Fruit fly (Drosophila melanogaster) whole organism, wandering third instar larva: ENCODE measurements around the gene TrxT.
A peak's percentile ranks its signal among the peaks of the same experiment; 100 is the strongest.

Experiments
- CrebA ChIP-seq: fragments of 200-800 bp; sonication (Bioruptor generic); optimal IDR thresholded peaks from 2 replicates; lab custom pipeline; 2016; ENCODE audit warnings: missing biosample characterization, mild to moderate bottlenecking, missing genetic modification characterization, borderline replicate concordance
- Dfd ChIP-seq: fragments of >200 bp; optimal IDR thresholded peaks from 2 replicates; lab custom pipeline; 2017; ENCODE audit warnings: missing biosample characterization, missing genetic modification characterization
- HLH106 ChIP-seq: fragments of 200-800 bp; optimal IDR thresholded peaks from 3 replicates; lab custom pipeline; 2019; ENCODE audit warnings: missing biosample characterization, mild to moderate bottlenecking, missing genetic modification characterization, moderate library complexity
- ey ChIP-seq: fragments of 200-800 bp; sonication (Bioruptor generic); optimal IDR thresholded peaks from 2 replicates; lab custom pipeline; 2016; ENCODE audit warnings: missing biosample characterization, missing genetic modification characterization
- foxo ChIP-seq, 2 experiments: fragments of 200-800 bp; sonication (Bioruptor generic); optimal IDR thresholded peaks; 2 replicates in 1 of 2; 3 replicates in 1 of 2; lab custom pipeline; 2016 to 2017; ENCODE audit warnings: missing biosample characterization in 2 of 2, missing genetic modification characterization in 2 of 2
- h ChIP-seq: fragments of 200-800 bp; sonication (Bioruptor generic); optimal IDR thresholded peaks from 3 replicates; lab custom pipeline; 2016; ENCODE audit warnings: missing biosample characterization, mild to moderate bottlenecking, missing genetic modification characterization
- pan ChIP-seq: fragments of >200 bp; optimal IDR thresholded peaks from 2 replicates; lab custom pipeline; 2017
- woc ChIP-seq: sonication (Bioruptor generic); optimal IDR thresholded peaks from 2 replicates; lab custom pipeline; 2016; ENCODE audit warnings: missing biosample characterization, mild to moderate bottlenecking, missing genetic modification characterization

DNA sequence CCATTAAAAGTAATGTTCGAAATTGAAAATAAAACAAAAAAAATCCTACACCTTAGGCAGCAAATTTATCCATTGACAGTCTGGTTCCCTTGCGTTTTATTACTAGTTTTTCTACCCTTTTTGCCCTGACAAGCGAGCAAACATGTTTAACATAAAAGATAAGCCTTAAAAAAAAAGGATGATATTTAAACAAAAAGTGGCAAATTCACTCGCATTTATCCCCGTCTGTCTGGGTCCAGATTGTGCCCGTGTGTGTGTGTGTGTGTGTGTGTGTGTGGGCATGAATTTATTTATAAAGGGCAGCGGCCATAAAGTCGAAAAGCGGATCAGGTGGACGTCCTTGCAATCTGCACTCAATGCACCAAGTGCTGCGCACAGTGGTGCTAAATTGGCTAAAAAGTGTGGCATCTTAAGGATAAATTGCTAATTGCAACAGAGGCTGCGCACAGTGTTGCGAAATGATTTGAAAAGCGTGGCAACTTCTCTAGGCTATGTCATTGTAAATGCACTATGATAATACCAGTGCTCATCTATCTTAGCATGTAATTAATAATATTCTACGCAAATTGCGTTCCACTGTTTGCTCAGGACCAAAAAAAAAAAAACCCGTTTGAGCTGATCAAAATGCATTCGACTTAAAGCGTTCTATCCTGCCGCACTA, 10.9 kb downstream of the TrxT start:
- peak in 1 of 2 experiments; percentile 38 for TF ChIP-seq foxo (GFP tag; optimal IDR thresholded peaks at IDR 0.05; lab: Kevin White, UChicago)
- peak; percentile 45 for TF ChIP-seq woc
- TF ChIP-seq CrebA (GFP tag; lab: Kevin White, UChicago) = no peak
- TF ChIP-seq Dfd = peak; percentile 30
- peak; percentile 36 for TF ChIP-seq h (GFP tag; lab: Kevin White, UChicago)
- TF ChIP-seq ey (GFP tag; lab: Kevin White, UChicago) = no peak
- TF ChIP-seq HLH106 (tag; lab: Kevin White, UChicago) = peak; percentile 41
- no peak for TF ChIP-seq pan (lab: Kevin White, UChicago)
